Fruit fly (Drosophila melanogaster) whole organism, embryonic: ENCODE results near the gene Pink1.

Experiments used
- Aef1 ChIP-seq: fragments of 200-800 bp; sonication (Bioruptor generic); IDR thresholded peaks from 3 replicates; pipeline ENCODE4 v1.3.6; 2022; ENCODE audit warnings: missing biosample characterization, missing genetic modification characterization
- Bgb ChIP-seq: fragments of 200-800 bp; sonication (Bioruptor generic); IDR thresholded peaks from 2 replicates; pipeline ENCODE4 v1.3.6; 2022; ENCODE audit warnings: missing biosample characterization, missing genetic modification characterization; ENCODE audit not compliant: partially characterized antibody
- CG10462 ChIP-seq: fragments of 200-800 bp; sonication (Bioruptor generic); optimal IDR thresholded peaks from 2 replicates; lab custom pipeline; 2016; ENCODE audit warnings: missing biosample characterization, missing genetic modification characterization
- CG11504 ChIP-seq: fragments of 200-800 bp; sonication (Bioruptor generic); optimal IDR thresholded peaks from 3 replicates; lab custom pipeline; 2019; ENCODE audit warnings: missing biosample characterization, mild to moderate bottlenecking, missing genetic modification characterization, moderate library complexity
- CG13894 ChIP-seq: fragments of 200-800 bp; sonication (Bioruptor generic); optimal IDR thresholded peaks from 3 replicates; lab custom pipeline; 2018; ENCODE audit warnings: missing biosample characterization, mild to moderate bottlenecking, missing genetic modification characterization, moderate library complexity
- CG14860 ChIP-seq: fragments of 200-800 bp; sonication (Bioruptor generic); IDR thresholded peaks from 3 replicates; pipeline ENCODE4 v1.3.6; 2022; ENCODE audit warnings: missing biosample characterization, missing genetic modification characterization; ENCODE audit not compliant: partially characterized antibody
- CG16813 ChIP-seq: fragments of 200-800 bp; sonication (Bioruptor generic); IDR thresholded peaks from 3 replicates; pipeline ENCODE4 v1.3.6; 2022; ENCODE audit warnings: missing biosample characterization, missing genetic modification characterization; ENCODE audit not compliant: partially characterized antibody
- CG17361 ChIP-seq: fragments of 200-800 bp; sonication (Bioruptor generic); IDR thresholded peaks from 3 replicates; pipeline ENCODE4 v1.3.6; 2022; ENCODE audit warnings: missing biosample characterization, missing genetic modification characterization
- CG30431 ChIP-seq: fragments of 200-800 bp; sonication (Bioruptor generic); optimal IDR thresholded peaks from 2 replicates; lab custom pipeline; 2017; ENCODE audit warnings: missing biosample characterization, missing genetic modification characterization
- CG3726 ChIP-seq: fragments of 200-800 bp; sonication (Bioruptor generic); IDR thresholded peaks from 3 replicates; pipeline ENCODE4, ENCODE4 v1.3.6; 2022; ENCODE audit warnings: missing biosample characterization, missing genetic modification characterization
- CG6254 ChIP-seq: fragments of 200-800 bp; sonication (Bioruptor generic); optimal IDR thresholded peaks from 3 replicates; lab custom pipeline; 2017; ENCODE audit warnings: mild to moderate bottlenecking, missing biosample characterization, missing genetic modification reagents, missing genetic modification characterization
- CG6272 ChIP-seq: fragments of 200-800 bp; sonication (Bioruptor generic); IDR thresholded peaks from 2 replicates; pipeline ENCODE4 v1.3.6; 2022; ENCODE audit warnings: missing biosample characterization, missing genetic modification characterization
- CG6654 ChIP-seq: fragments of 200-800 bp; sonication (Bioruptor generic); optimal IDR thresholded peaks from 2 replicates; lab custom pipeline; 2017; ENCODE audit warnings: missing biosample characterization, mild to moderate bottlenecking, missing genetic modification characterization
- CG6791 ChIP-seq: fragments of 200-800 bp; sonication (Bioruptor generic); IDR thresholded peaks from 3 replicates; pipeline ENCODE4 v1.3.6; 2022; ENCODE audit warnings: missing biosample characterization, missing genetic modification characterization; ENCODE audit not compliant: partially characterized antibody
- D19B ChIP-seq: fragments of 200-800 bp; sonication (Bioruptor generic); optimal IDR thresholded peaks from 2 replicates; lab custom pipeline; 2017; ENCODE audit warnings: missing biosample characterization, mild to moderate bottlenecking, missing genetic modification characterization
- Doc2 ChIP-seq: fragments of 200-800 bp; sonication (Bioruptor generic); IDR thresholded peaks from 2 replicates; pipeline ENCODE4 v1.3.6; 2022; ENCODE audit warnings: missing biosample characterization, missing genetic modification characterization
- Doc3 ChIP-seq: fragments of 200-800 bp; sonication (Bioruptor generic); IDR thresholded peaks from 3 replicates; pipeline ENCODE4 v1.3.6; 2022; ENCODE audit warnings: missing biosample characterization, missing genetic modification characterization; ENCODE audit not compliant: partially characterized antibody
- Dref ChIP-seq: fragments of 200-800 bp; sonication (Bioruptor generic); IDR thresholded peaks from 2 replicates; pipeline ENCODE4 v1.3.6; 2022; ENCODE audit warnings: missing biosample characterization, missing genetic modification characterization
- E2f2 ChIP-seq: fragments of 200-800 bp; sonication (Bioruptor generic); IDR thresholded peaks from 2 replicates; pipeline ENCODE4 v1.3.6; 2022; ENCODE audit warnings: missing biosample characterization, missing genetic modification characterization
- HLH4C ChIP-seq: fragments of 200-800 bp; sonication (Bioruptor generic); IDR thresholded peaks from 3 replicates; pipeline ENCODE4 v1.3.6; 2022; ENCODE audit warnings: missing biosample characterization, missing genetic modification characterization; ENCODE audit not compliant: partially characterized antibody
- HLHmδ ChIP-seq: fragments of 200-800 bp; sonication (Bioruptor generic); optimal IDR thresholded peaks from 2 replicates; lab custom pipeline; 2018; ENCODE audit warnings: missing biosample characterization, mild to moderate bottlenecking, missing genetic modification characterization, moderate library complexity
- MBD-R2 ChIP-seq: fragments of 200-800 bp; sonication (Bioruptor generic); IDR thresholded peaks from 2 replicates; pipeline ENCODE4 v1.3.6; 2022; ENCODE audit warnings: missing biosample characterization, missing genetic modification characterization
- Max ChIP-seq: fragments of 200-800 bp; sonication (Bioruptor generic); optimal IDR thresholded peaks from 2 replicates; lab custom pipeline; 2016; ENCODE audit warnings: missing biosample characterization, mild to moderate bottlenecking, missing genetic modification characterization
- Med ChIP-seq: fragments of 200-800 bp; sonication (Bioruptor generic); peaks from one replicate; lab custom pipeline; 2016; ENCODE audit warnings: missing biosample characterization, missing genetic modification characterization, mild to moderate bottlenecking, inconsistent platforms, moderate library complexity
- Sox102F ChIP-seq: fragments of 200-800 bp; sonication (Bioruptor generic); optimal IDR thresholded peaks from 2 replicates; lab custom pipeline; 2018; ENCODE audit warnings: missing biosample characterization, mild to moderate bottlenecking, missing genetic modification characterization, moderate library complexity
- Sry-δ ChIP-seq: fragments of 200-800 bp; sonication (Bioruptor generic); optimal IDR thresholded peaks from 2 replicates; lab custom pipeline; 2016; ENCODE audit warnings: missing biosample characterization, missing genetic modification characterization
- TFAM ChIP-seq: fragments of 200-800 bp; sonication (Bioruptor generic); optimal IDR thresholded peaks from 2 replicates; lab custom pipeline; 2017; ENCODE audit warnings: missing biosample characterization, missing genetic modification characterization, inconsistent platforms
- amos ChIP-seq: fragments of 200-800 bp; sonication (Bioruptor generic); IDR thresholded peaks from 2 replicates; pipeline ENCODE4 v1.3.6; 2022; ENCODE audit warnings: missing biosample characterization, missing genetic modification characterization; ENCODE audit not compliant: partially characterized antibody
- ash1 ChIP-seq: fragments of 200-800 bp; sonication (Bioruptor generic); optimal IDR thresholded peaks from 2 replicates; lab custom pipeline; 2018; ENCODE audit warnings: missing biosample characterization, mild to moderate bottlenecking, missing genetic modification characterization
- ato ChIP-seq: fragments of 200-800 bp; sonication (Bioruptor generic); IDR thresholded peaks from 2 replicates; pipeline ENCODE4 v1.3.6; 2022; ENCODE audit warnings: missing biosample characterization, missing genetic modification characterization; ENCODE audit not compliant: partially characterized antibody
- az2 ChIP-seq: fragments of 200-800 bp; sonication (Bioruptor generic); optimal IDR thresholded peaks from 3 replicates; lab custom pipeline; 2016; ENCODE audit warnings: missing biosample characterization, missing genetic modification characterization
- ci ChIP-seq: fragments of 200-800 bp; sonication (Bioruptor generic); IDR thresholded peaks from 3 replicates; pipeline ENCODE4 v1.3.6; 2022; ENCODE audit warnings: missing biosample characterization, missing genetic modification characterization
- dan ChIP-seq: fragments of 200-800 bp; sonication (Bioruptor generic); IDR thresholded peaks from 2 replicates; pipeline ENCODE4 v1.3.6; 2022; ENCODE audit warnings: missing biosample characterization, missing genetic modification characterization
- dm ChIP-seq: fragments of 200-800 bp; sonication (Bioruptor generic); optimal IDR thresholded peaks from 3 replicates; lab custom pipeline; 2016; ENCODE audit warnings: missing biosample characterization, missing genetic modification characterization
- gfzf ChIP-seq: fragments of 200-800 bp; sonication (Bioruptor generic); optimal IDR thresholded peaks from 2 replicates; lab custom pipeline; 2016; ENCODE audit warnings: missing biosample characterization, mild to moderate bottlenecking, missing genetic modification characterization, moderate library complexity
- gt ChIP-seq: fragments of 200-800 bp; sonication (Bioruptor generic); IDR thresholded peaks from 2 replicates; pipeline ENCODE4 v1.3.6; 2022; ENCODE audit warnings: missing biosample characterization, missing genetic modification characterization
- insv ChIP-seq, 2 experiments: fragments of 200-800 bp; sonication (Bioruptor generic); optimal IDR thresholded peaks; 3 replicates each; lab custom pipeline; 2016 to 2018; ENCODE audit warnings: missing biosample characterization in 2 of 2, missing genetic modification characterization in 2 of 2
- lilli ChIP-seq: fragments of 200-800 bp; sonication (Bioruptor generic); optimal IDR thresholded peaks from 3 replicates; lab custom pipeline; 2016; ENCODE audit warnings: missing biosample characterization, missing genetic modification characterization
- nerfin-2 ChIP-seq: fragments of 200-800 bp; sonication (Bioruptor generic); IDR thresholded peaks from 2 replicates; pipeline ENCODE4 v1.3.6; 2022; ENCODE audit warnings: missing biosample characterization, missing genetic modification characterization; ENCODE audit not compliant: partially characterized antibody
- oc ChIP-seq: fragments of 200-800 bp; sonication (Bioruptor generic); optimal IDR thresholded peaks from 2 replicates; lab custom pipeline; 2018; ENCODE audit warnings: missing biosample characterization, mild to moderate bottlenecking, missing genetic modification characterization, moderate library complexity
- p53 ChIP-seq: fragments of 200-800 bp; sonication (Bioruptor generic); optimal IDR thresholded peaks from 2 replicates; lab custom pipeline; 2016; ENCODE audit warnings: missing biosample characterization, missing genetic modification characterization
- pan ChIP-seq, 4 experiments: fragments of >200 bp in 3 of 4; fragments of 200-800 bp in 1 of 4; sonication (Bioruptor generic) in 1 of 4; optimal IDR thresholded peaks in 3 of 4; IDR thresholded peaks in 1 of 4; 2 replicates each; pipeline versions ENCODE4 v1.3.6 to Lab custom; 2017 to 2022; ENCODE audit warnings: missing biosample characterization in 2 of 4, missing genetic modification characterization in 2 of 4, mixed read lengths in 1 of 4
- row ChIP-seq: fragments of 200-800 bp; sonication (Bioruptor generic); IDR thresholded peaks from 3 replicates; pipeline ENCODE4 v1.3.6; 2022; ENCODE audit warnings: missing biosample characterization, missing genetic modification characterization
- stwl ChIP-seq: fragments of 200-800 bp; sonication (Bioruptor generic); optimal IDR thresholded peaks from 3 replicates; lab custom pipeline; 2018; ENCODE audit warnings: missing biosample characterization, mild to moderate bottlenecking, missing genetic modification characterization, moderate library complexity
- tna ChIP-seq: fragments of 200-800 bp; sonication (Bioruptor generic); IDR thresholded peaks from 2 replicates; pipeline ENCODE4 v1.3.6; 2022; ENCODE audit warnings: missing biosample characterization, missing genetic modification characterization; ENCODE audit not compliant: partially characterized antibody

The Pink1 gene

DNA sequence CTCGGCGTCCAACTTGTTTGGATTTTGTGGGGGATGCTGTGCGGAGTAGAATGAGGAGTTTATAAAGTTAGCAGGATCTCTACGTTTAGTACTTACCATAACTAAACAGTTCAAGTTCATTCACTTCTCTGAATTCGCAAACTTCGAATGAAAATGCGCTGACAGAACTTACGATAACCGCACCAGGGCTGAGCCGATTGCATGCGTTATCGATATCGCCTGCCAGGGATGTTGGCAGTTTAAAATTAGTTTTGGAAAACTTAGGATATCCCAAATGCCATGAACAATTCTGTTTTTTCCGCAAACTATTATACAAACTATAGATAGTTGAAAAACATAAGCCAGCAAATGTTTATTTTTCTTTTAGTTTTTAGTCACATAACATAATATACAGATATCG lies 3.7 kb downstream of the Pink1 start, which contains the start of gene CG44303 (continued):
- TF ChIP-seq gfzf (GFP tag; lab: Kevin White, UChicago) (no peak), D19B (no peak), ci (GFP tag; lab: Robert Waterston, UW) (no peak), CG10462 (GFP tag; lab: Kevin White, UChicago) (no peak), TFAM (no peak), CG17361 (GFP tag; lab: Robert Waterston, UW) (no peak), CG13894 (tag; lab: Kevin White, UChicago) (no peak), Aef1 (GFP tag; lab: Robert Waterston, UW) (no peak), oc (tag; lab: Kevin White, UChicago) (no peak), Med (GFP tag; lab: Kevin White, UChicago) (no peak), nerfin-2 (GFP tag; lab: Robert Waterston, UW) (peak; percentile 78), MBD-R2 (GFP tag; lab: Robert Waterston, UW) (peak; percentile 35; the same call in 1 of the 2 replicates), CG3726 (GFP tag; lab: Robert Waterston, UW) (no peak), E2f2 (GFP tag; lab: Robert Waterston, UW) (peak; percentile 79), Max (GFP tag; lab: Kevin White, UChicago) (no peak), CG6272 (GFP tag; lab: Robert Waterston, UW) (no peak), dan (GFP tag; lab: Robert Waterston, UW) (no peak), Doc2 (no peak)
- TF ChIP-seq, all 482 proteins: peak for 35

DNA sequence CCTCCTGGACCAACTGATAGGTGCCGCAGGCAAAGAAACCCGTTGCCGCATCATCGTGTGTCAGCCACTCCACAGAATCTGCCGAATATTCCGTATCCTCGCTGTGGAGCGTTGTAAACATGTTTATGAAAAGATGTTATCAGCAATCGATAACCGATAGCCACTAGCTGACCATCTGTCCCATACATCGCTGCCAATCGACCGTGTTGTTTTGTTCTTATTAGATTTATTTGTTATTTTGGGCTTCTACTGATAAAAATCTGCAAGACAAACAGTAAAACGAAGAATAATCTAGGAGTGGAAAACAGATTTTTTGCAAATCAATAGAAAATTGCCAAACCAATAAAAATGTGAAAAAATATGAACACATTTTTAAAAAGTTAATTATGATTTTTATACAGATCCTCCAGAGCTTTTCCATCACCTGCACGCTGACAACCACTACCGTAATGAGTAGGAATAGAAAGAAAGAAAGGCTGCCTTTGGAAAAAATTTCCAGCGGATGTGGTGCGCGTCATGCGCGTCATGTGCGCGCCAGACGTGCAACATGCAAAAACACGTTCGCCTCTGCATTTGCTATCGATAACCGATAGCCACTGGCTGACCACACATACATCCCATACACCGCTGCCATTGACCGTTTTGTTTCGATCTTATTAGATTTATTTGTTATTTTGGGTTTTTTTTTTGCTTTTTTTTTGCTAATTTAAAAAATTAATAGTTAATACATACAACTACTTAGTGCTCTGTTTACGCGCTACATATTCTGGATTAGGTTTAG lies 5.2 kb downstream of the Pink1 start, which contains the start of gene CG3184:
Gene CG3184, minus strand, starts transcription at position 155 of the 781 bp plus-strand sequence.
- TF ChIP-seq CG6654 (GFP tag; lab: Kevin White, UChicago) (no peak), CG11504 (tag; lab: Kevin White, UChicago) (no peak), gt (no peak), amos (GFP tag; lab: Robert Waterston, UW) (peak; percentile 35; the same call in 1 of the 2 replicates), ato (peak; percentile 72), dm (GFP tag; lab: Kevin White, UChicago) (peak; percentile 56), az2 (GFP tag; lab: Kevin White, UChicago) (no peak), HLH4C (GFP tag; lab: Robert Waterston, UW) (peak; percentile 67), MBD-R2 (GFP tag; lab: Robert Waterston, UW) (peak; percentile 49), CG6254 (GFP tag; lab: Kevin White, UChicago) (no peak), nerfin-2 (GFP tag; lab: Robert Waterston, UW) (peak; percentile 67; the same call in 1 of the 2 replicates), pan (optimal IDR thresholded peaks at IDR 0.05; lab: Kevin White, UChicago) (no peak), pan (GFP tag; optimal IDR thresholded peaks at IDR 0.05 in 1 of 2, IDR thresholded peaks at IDR 0.05 in 1 of 2) (no peak), insv (GFP tag; optimal IDR thresholded peaks at IDR 0.05; lab: Kevin White, UChicago) (peak in 1 of 2 experiments; percentile 76), Dref (peak; percentile 59), CG14860 (GFP tag; lab: Robert Waterston, UW) (peak; percentile 39; the same call in 2 of the 3 replicates), CG16813 (GFP tag; lab: Robert Waterston, UW) (peak; percentile 45; the same call in 2 of the 3 replicates), p53 (GFP tag; lab: Kevin White, UChicago) (peak; percentile 90), CG30431 (GFP tag; lab: Kevin White, UChicago) (no peak), Sry-δ (GFP tag; lab: Kevin White, UChicago) (peak; percentile 23), lilli (GFP tag; lab: Kevin White, UChicago) (no peak), Sox102F (GFP tag; lab: Kevin White, UChicago) (no peak), row (GFP tag; lab: Robert Waterston, UW) (0 out of 3 replicates have a peak, but pooled peaks have one; percentile 13), CG6791 (GFP tag; lab: Robert Waterston, UW) (peak; percentile 71), HLHmδ (GFP tag; lab: Kevin White, UChicago) (no peak), Bgb (GFP tag; lab: Robert Waterston, UW) (0 out of 2 replicates have a peak, but pooled peaks have one; percentile 31), tna (GFP tag; lab: Robert Waterston, UW) (peak; percentile 49), Doc3 (GFP tag; lab: Robert Waterston, UW) (0 out of 3 replicates have a peak, but pooled peaks have one; percentile 33), E2f2 (GFP tag; lab: Robert Waterston, UW) (0 out of 2 replicates have a peak, but pooled peaks have one; percentile 22), ash1 (GFP tag; lab: Kevin White, UChicago) (no peak), CG13894 (tag; lab: Kevin White, UChicago) (no peak), stwl (tag; lab: Kevin White, UChicago) (peak; percentile 30)
